Worm (Caenorhabditis elegans) whole organism, midembryonic: ENCODE data around the gene ZK899.1.

ENCODE experiments used
- T22C8.4 ChIP-seq: fragments of 200-800 bp; sonication (Bioruptor generic); IDR thresholded peaks from 2 replicates; pipeline ENCODE4 v1.3.6; 2022; ENCODE audit warnings: missing genetic modification characterization, missing compliant biosample characterization
- cog-1 ChIP-seq: sonication (generic microtip); optimal IDR thresholded peaks from 2 replicates; lab custom pipeline; 2016; ENCODE audit warnings: missing genetic modification characterization, missing compliant biosample characterization
- flt-1 ChIP-seq: fragments of 200-800 bp; sonication (Bioruptor generic); IDR thresholded peaks from 2 replicates; pipeline ENCODE4 v1.3.6; 2022; ENCODE audit warnings: missing genetic modification characterization, missing compliant biosample characterization
- klf-2 ChIP-seq: fragments of 200-800 bp; sonication (Bioruptor generic); conservative IDR thresholded peaks from 2 replicates; pipeline ENCODE4 v1.3.6; 2022; ENCODE audit warnings: missing genetic modification reagents, missing genetic modification characterization, missing compliant biosample characterization
- med-1 ChIP-seq: sonication (generic microtip); optimal IDR thresholded peaks from 2 replicates; lab custom pipeline; 2017; ENCODE audit warnings: missing genetic modification characterization, mild to moderate bottlenecking, missing compliant biosample characterization, antibody characterized with exemption, missing genetic modification reagents; ENCODE audit not compliant: insufficient read depth
- tab-1 ChIP-seq: fragments of 200-800 bp; sonication (Bioruptor generic); IDR thresholded peaks from 2 replicates; pipeline ENCODE4 v1.3.6; 2022; ENCODE audit warnings: missing genetic modification characterization, missing compliant biosample characterization
- ztf-23 ChIP-seq: fragments of 200-800 bp; sonication (Bioruptor generic); IDR thresholded peaks from 2 replicates; pipeline ENCODE4 v1.3.6; 2022; ENCODE audit warnings: missing genetic modification reagents, missing genetic modification characterization, missing compliant biosample characterization

- TF ChIP-seq flt-1 (GFP tag; lab: Robert Waterston, UW), result no peak
- TF ChIP-seq tab-1 (GFP tag; lab: Robert Waterston, UW), result no peak
- TF ChIP-seq ztf-23 (GFP tag; lab: Robert Waterston, UW), result no peak
- no peak for TF ChIP-seq klf-2 (GFP tag; lab: Robert Waterston, UW)
- no peak for TF ChIP-seq med-1 (GFP tag; lab: Kevin White, UChicago)
- no peak for TF ChIP-seq cog-1 (tag; lab: Kevin White, UChicago)
- no peak for TF ChIP-seq T22C8.4 (GFP tag; lab: Robert Waterston, UW)
Measured at ce11 chrX:9472170-9472569, 25.7 kb downstream of the ZK899.1 start, which contains the start of gene gap-2.
